Worm (Caenorhabditis elegans): ENCODE measurements around the gene set-1.

The set-1 gene

DNA sequence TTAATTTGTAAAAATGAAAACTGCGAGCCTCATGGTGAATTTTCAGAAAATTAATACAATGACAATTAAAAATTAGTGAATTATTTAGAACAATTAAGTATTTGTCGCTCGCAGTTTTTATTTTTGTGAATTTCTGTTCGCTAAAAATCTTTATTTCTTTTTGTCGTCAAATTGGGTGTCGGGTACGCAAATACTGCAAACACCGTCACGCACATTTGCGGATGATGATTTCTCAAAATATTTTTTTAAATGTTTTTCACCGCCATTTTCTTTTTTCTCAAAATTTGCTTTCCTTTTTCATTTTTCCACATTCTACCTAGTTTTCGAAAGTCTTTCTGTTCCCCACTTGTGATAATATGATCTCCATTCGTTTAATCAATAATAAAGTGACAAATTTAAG is 36.7 kb upstream of the set-1 start:
- TF ChIP-seq nhr-85 (tag) (peak; percentile 79), tbx-2 (tag; optimal IDR thresholded peaks at IDR 0.05) (no peak), lin-15B (tag; optimal IDR thresholded peaks at IDR 0.05) (peak; percentile 13), dsc-1 (tag; optimal IDR thresholded peaks at IDR 0.05) (peak; percentile 39), F16B12.6 (tag; optimal IDR thresholded peaks at IDR 0.05) (peak; percentile 95), ceh-82 (tag; optimal IDR thresholded peaks at IDR 0.05) (peak; percentile 5 to 50 (median 33)), nhr-20 (tag; optimal IDR thresholded peaks at IDR 0.05) (peak; percentile 62), mep-1 (tag; optimal IDR thresholded peaks at IDR 0.05) (peak; percentile 36), isw-1 (GFP tag; IDR thresholded peaks at IDR 0.05) (peak; percentile 36), mdl-1 (tag; optimal IDR thresholded peaks at IDR 0.05) (peak in 1 of 2 experiments; percentile 36), C16A3.4 (tag; optimal IDR thresholded peaks at IDR 0.05) (peak; percentile 49), swsn-7 (tag; optimal IDR thresholded peaks at IDR 0.05) (peak; percentile 50), efl-1 (optimal IDR thresholded peaks at IDR 0.05) (peak; percentile 64 to 77), efl-1 (GFP tag; optimal IDR thresholded peaks at IDR 0.05 in 1 of 2) (peak; percentile 72 to 96), skn-1 (tag; optimal IDR thresholded peaks at IDR 0.05) (peak; percentile 98), ztf-4 (tag; optimal IDR thresholded peaks at IDR 0.05) (no peak), rnt-1 (tag; optimal IDR thresholded peaks at IDR 0.05) (peak; percentile 52), zag-1 (tag; optimal IDR thresholded peaks at IDR 0.05) (no peak), unc-130 (tag; optimal IDR thresholded peaks at IDR 0.05) (no peak), snpc-4 (tag; optimal IDR thresholded peaks at IDR 0.05) (peak; percentile 16), nhr-71 (tag; optimal IDR thresholded peaks at IDR 0.05) (peak; percentile 65), ceh-63 (GFP tag; optimal IDR thresholded peaks at IDR 0.05) (no peak), fkh-8 (tag; optimal IDR thresholded peaks at IDR 0.05) (peak; percentile 7), nhr-19 (GFP tag; conservative IDR thresholded peaks at IDR 0.05) (peak; percentile 55), blmp-1 (tag; optimal IDR thresholded peaks at IDR 0.05) (peak; percentile 43), nhr-12 (tag; optimal IDR thresholded peaks at IDR 0.05) (no peak), dpl-1 (GFP tag; optimal IDR thresholded peaks at IDR 0.05) (peak; percentile 66 to 74 (median 72)), xbp-1 (tag; optimal IDR thresholded peaks at IDR 0.05) (peak; percentile 49), lsy-2 (tag; optimal IDR thresholded peaks at IDR 0.05) (peak; percentile 72 to 76), mef-2 (tag; optimal IDR thresholded peaks at IDR 0.05) (no peak), lin-35 (GFP tag; optimal IDR thresholded peaks at IDR 0.05) (peak; percentile 54 to 64), nhr-90 (tag; optimal IDR thresholded peaks at IDR 0.05; ENCODE audit: poor library complexity) (peak; percentile 24), lin-13 (GFP tag; optimal IDR thresholded peaks at IDR 0.05) (peak; percentile 16), fos-1 (tag; optimal IDR thresholded peaks at IDR 0.05) (peak; percentile 28)

DNA sequence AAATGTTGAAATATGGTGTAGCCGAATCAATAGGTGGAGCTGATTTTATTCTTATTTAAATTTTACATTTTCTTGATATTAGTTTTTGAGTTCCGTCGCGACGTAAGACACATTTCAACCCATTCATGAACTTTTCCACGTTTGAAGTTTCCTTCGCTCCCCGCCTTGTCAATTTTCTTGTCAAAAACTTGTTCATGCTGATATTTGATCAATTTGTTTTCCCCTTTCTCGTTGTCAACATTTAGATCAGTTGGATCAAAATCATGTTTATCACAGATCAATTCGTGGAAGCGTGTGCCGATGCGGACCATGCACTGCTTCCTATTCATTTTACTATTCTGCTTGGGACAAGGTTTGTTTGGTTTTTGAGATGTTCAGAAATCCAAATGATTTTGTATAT is 30.7 kb upstream of the set-1 start, which contains the start of gene chtb-2:
Gene chtb-2 (plus strand): TSS at position 301 of the 400 bp plus-strand sequence.
- TF ChIP-seq fkh-10 (GFP tag; optimal IDR thresholded peaks at IDR 0.05), result no peak
- TF ChIP-seq ztf-11 (tag; optimal IDR thresholded peaks at IDR 0.05), result no peak
- no peak for TF ChIP-seq nhr-77 (tag; optimal IDR thresholded peaks at IDR 0.05)
- no peak for TF ChIP-seq sup-37 (GFP tag; optimal IDR thresholded peaks at IDR 0.05)
- TF ChIP-seq fkh-8 (tag; optimal IDR thresholded peaks at IDR 0.05), result no peak
- TF ChIP-seq nhr-84 (tag; optimal IDR thresholded peaks at IDR 0.05), result no peak
- no peak for TF ChIP-seq hlh-17 (GFP tag; optimal IDR thresholded peaks at IDR 0.05; ENCODE audit: borderline replicate concordance)
- no peak for TF ChIP-seq nhr-47 (tag; optimal IDR thresholded peaks at IDR 0.05)
- TF ChIP-seq jun-1 (tag; optimal IDR thresholded peaks at IDR 0.05), result no peak
- TF ChIP-seq lin-15B (tag; optimal IDR thresholded peaks at IDR 0.05), result no peak
- TF ChIP-seq elt-3 (tag; optimal IDR thresholded peaks at IDR 0.05), result no peak
- no peak for TF ChIP-seq ceh-88 (GFP tag; IDR thresholded peaks at IDR 0.05)
- TF ChIP-seq sptf-1 (tag; optimal IDR thresholded peaks at IDR 0.05), result no peak
- no peak for TF ChIP-seq fos-1 (tag; optimal IDR thresholded peaks at IDR 0.05)
- TF ChIP-seq mab-9 (GFP tag; IDR thresholded peaks at IDR 0.05), result no peak
- TF ChIP-seq nhr-76 (tag; optimal IDR thresholded peaks at IDR 0.05), result no peak
